Fruit fly (Drosophila melanogaster) whole organism, embryonic: Measurements from ENCODE around the gene Sr-CIII.
A peak's percentile ranks its signal among the peaks of the same experiment; 100 is the strongest.

ENCODE experiments used
- Blimp-1 ChIP-seq: fragments of 200-800 bp; sonication (Bioruptor generic); optimal IDR thresholded peaks from 3 replicates; lab custom pipeline; 2018; ENCODE audit warnings: missing biosample characterization, missing genetic modification characterization, mild to moderate bottlenecking, moderate library complexity, missing genetic modification reagents
- C15 ChIP-seq: fragments of 200-800 bp; sonication (Bioruptor generic); IDR thresholded peaks from 3 replicates; pipeline ENCODE4 v1.3.6; 2022; ENCODE audit warnings: missing biosample characterization, missing genetic modification characterization
- CG10321 ChIP-seq: fragments of 200-800 bp; sonication (Bioruptor generic); IDR thresholded peaks from 2 replicates; pipeline ENCODE4 v1.3.6; 2022; ENCODE audit warnings: missing biosample characterization, missing genetic modification characterization
- CG10462 ChIP-seq: fragments of 200-800 bp; sonication (Bioruptor generic); optimal IDR thresholded peaks from 2 replicates; lab custom pipeline; 2016; ENCODE audit warnings: missing biosample characterization, missing genetic modification characterization
- CG10979 ChIP-seq: fragments of 200-800 bp; sonication (Bioruptor generic); optimal IDR thresholded peaks from 2 replicates; lab custom pipeline; 2018; ENCODE audit warnings: missing biosample characterization, mild to moderate bottlenecking, missing genetic modification characterization, moderate library complexity
- CG11093 ChIP-seq: fragments of 200-800 bp; sonication (Bioruptor generic); IDR thresholded peaks from 3 replicates; pipeline ENCODE4 v1.3.6; 2022; ENCODE audit warnings: missing biosample characterization, missing genetic modification characterization
- CG11696 ChIP-seq: fragments of 200-800 bp; sonication (Bioruptor generic); IDR thresholded peaks from 2 replicates; pipeline ENCODE4 v1.3.6; 2022; ENCODE audit warnings: missing biosample characterization, missing genetic modification characterization
- CG12104 ChIP-seq: fragments of 200-800 bp; sonication (Bioruptor generic); optimal IDR thresholded peaks from 3 replicates; lab custom pipeline; 2016; ENCODE audit warnings: missing biosample characterization, missing genetic modification characterization
- CG1603 ChIP-seq: fragments of 200-800 bp; sonication (Bioruptor generic); optimal IDR thresholded peaks from 2 replicates; lab custom pipeline; 2019; ENCODE audit warnings: missing biosample characterization, mild to moderate bottlenecking, missing genetic modification characterization, moderate library complexity
- CG17186 ChIP-seq: fragments of 200-800 bp; sonication (Bioruptor generic); optimal IDR thresholded peaks from 3 replicates; lab custom pipeline; 2017; ENCODE audit warnings: missing biosample characterization, missing genetic modification reagents, missing genetic modification characterization
- CG17328 ChIP-seq: fragments of 200-800 bp; sonication (Bioruptor generic); IDR thresholded peaks from 2 replicates; pipeline ENCODE4 v1.3.6; 2022; ENCODE audit warnings: missing biosample characterization, missing genetic modification characterization
- CG17568 ChIP-seq: fragments of 200-800 bp; sonication (Bioruptor generic); optimal IDR thresholded peaks from 2 replicates; lab custom pipeline; 2018; ENCODE audit warnings: missing biosample characterization, mild to moderate bottlenecking, missing genetic modification characterization, moderate library complexity
- CG18262 ChIP-seq: fragments of 200-800 bp; optimal IDR thresholded peaks from 3 replicates; lab custom pipeline; 2019; ENCODE audit warnings: missing biosample characterization, mild to moderate bottlenecking, missing genetic modification characterization, moderate library complexity
- CG18599 ChIP-seq: fragments of 200-800 bp; sonication (Bioruptor generic); optimal IDR thresholded peaks from 3 replicates; lab custom pipeline; 2017; ENCODE audit warnings: missing biosample characterization, missing genetic modification characterization, mild to moderate bottlenecking, moderate library complexity, missing genetic modification reagents
- CG30403 ChIP-seq: fragments of 200-800 bp; sonication (Bioruptor generic); optimal IDR thresholded peaks from 3 replicates; lab custom pipeline; 2016; ENCODE audit warnings: missing biosample characterization, missing genetic modification characterization
- CG6689 ChIP-seq: fragments of 200-800 bp; sonication (Bioruptor generic); IDR thresholded peaks from 2 replicates; pipeline ENCODE4 v1.3.6; 2022; ENCODE audit warnings: missing biosample characterization, missing genetic modification characterization
- CG8290 ChIP-seq, 3 experiments: fragments of 200-800 bp; sonication (Bioruptor generic); optimal IDR thresholded peaks; 2 replicates each; lab custom pipeline; 2016 to 2019; ENCODE audit warnings: missing biosample characterization in 3 of 3, missing genetic modification characterization in 3 of 3, mild to moderate bottlenecking in 2 of 3, moderate library complexity in 1 of 3
- CG8924 ChIP-seq: fragments of 200-800 bp; optimal IDR thresholded peaks from 3 replicates; lab custom pipeline; 2019; ENCODE audit warnings: missing biosample characterization, mild to moderate bottlenecking, missing genetic modification characterization, moderate library complexity
- CrebB ChIP-seq: fragments of 200-800 bp; sonication (Bioruptor generic); optimal IDR thresholded peaks from 3 replicates; lab custom pipeline; 2018; ENCODE audit warnings: missing biosample characterization, mild to moderate bottlenecking, missing genetic modification characterization
- Dek ChIP-seq: fragments of 200-800 bp; sonication (Bioruptor generic); optimal IDR thresholded peaks from 3 replicates; lab custom pipeline; 2019; ENCODE audit warnings: missing biosample characterization, mild to moderate bottlenecking, missing genetic modification characterization, moderate library complexity
- Drgx ChIP-seq: fragments of 200-800 bp; sonication (Bioruptor generic); IDR thresholded peaks from 2 replicates; pipeline ENCODE4 v1.3.6; 2022; ENCODE audit warnings: missing biosample characterization, missing genetic modification characterization
- Ets65A ChIP-seq: fragments of 200-800 bp; sonication (Bioruptor generic); peaks from one replicate; lab custom pipeline; 2016; ENCODE audit warnings: missing biosample characterization, missing genetic modification characterization
- HHEX ChIP-seq: fragments of 200-800 bp; sonication (Bioruptor generic); optimal IDR thresholded peaks from 3 replicates; lab custom pipeline; 2017; ENCODE audit warnings: missing biosample characterization, mild to moderate bottlenecking, missing genetic modification characterization, missing genetic modification reagents
- HLH54F ChIP-seq: fragments of 200-800 bp; sonication (Bioruptor generic); optimal IDR thresholded peaks from 3 replicates; lab custom pipeline; 2016; ENCODE audit warnings: missing biosample characterization, missing genetic modification characterization
- Hmr ChIP-seq: fragments of 200-800 bp; sonication (Bioruptor generic); optimal IDR thresholded peaks from 3 replicates; lab custom pipeline; 2017; ENCODE audit warnings: mild to moderate bottlenecking, missing biosample characterization, missing genetic modification reagents, missing genetic modification characterization
- Nf-YB ChIP-seq: fragments of 200-800 bp; sonication (Bioruptor generic); optimal IDR thresholded peaks from 3 replicates; lab custom pipeline; 2019; ENCODE audit warnings: missing biosample characterization, mild to moderate bottlenecking, missing genetic modification characterization, moderate library complexity
- NfI ChIP-seq: fragments of 200-800 bp; sonication (Bioruptor generic); optimal IDR thresholded peaks from 3 replicates; lab custom pipeline; 2018; ENCODE audit warnings: missing biosample characterization, mild to moderate bottlenecking, missing genetic modification characterization, moderate library complexity
- Pdp1 ChIP-seq, 2 experiments: fragments of 200-800 bp; sonication (Bioruptor generic); optimal IDR thresholded peaks; 3 replicates each; lab custom pipeline; 2016; ENCODE audit warnings: missing biosample characterization in 2 of 2, missing genetic modification characterization in 2 of 2, mild to moderate bottlenecking in 1 of 2, moderate library complexity in 1 of 2
- Sox102F ChIP-seq: fragments of 200-800 bp; sonication (Bioruptor generic); optimal IDR thresholded peaks from 2 replicates; lab custom pipeline; 2018; ENCODE audit warnings: missing biosample characterization, mild to moderate bottlenecking, missing genetic modification characterization, moderate library complexity
- ara ChIP-seq: fragments of 200-800 bp; sonication (Bioruptor generic); IDR thresholded peaks from 2 replicates; pipeline ENCODE4 v1.3.6; 2022; ENCODE audit warnings: missing biosample characterization, missing genetic modification characterization
- br ChIP-seq: fragments of >200 bp; optimal IDR thresholded peaks from 2 replicates; lab custom pipeline; 2017
- chm ChIP-seq: fragments of 200-800 bp; sonication (Bioruptor generic); IDR thresholded peaks from 2 replicates; pipeline ENCODE4 v1.3.6; 2022; ENCODE audit warnings: missing biosample characterization, missing genetic modification characterization
- corto ChIP-seq: fragments of 200-800 bp; sonication (Bioruptor generic); optimal IDR thresholded peaks from 2 replicates; lab custom pipeline; 2016; ENCODE audit warnings: missing biosample characterization, mild to moderate bottlenecking, missing genetic modification characterization, moderate library complexity
- exex ChIP-seq: fragments of 200-800 bp; sonication (Bioruptor generic); optimal IDR thresholded peaks from 4 replicates; lab custom pipeline; 2018; ENCODE audit warnings: missing biosample characterization, mild to moderate bottlenecking, missing genetic modification characterization, moderate library complexity
- fd3F ChIP-seq: fragments of 200-800 bp; sonication (Bioruptor generic); optimal IDR thresholded peaks from 2 replicates; lab custom pipeline; 2018; ENCODE audit warnings: missing biosample characterization, mild to moderate bottlenecking, missing genetic modification characterization, moderate library complexity
- gce ChIP-seq: fragments of 200-800 bp; sonication (Bioruptor generic); IDR thresholded peaks from 3 replicates; pipeline ENCODE4 v1.3.6; 2022; ENCODE audit warnings: missing biosample characterization, missing genetic modification characterization
- h ChIP-seq: fragments of >200 bp; optimal IDR thresholded peaks from 2 replicates; lab custom pipeline; 2017
- hth ChIP-seq: fragments of >200 bp; optimal IDR thresholded peaks from 2 replicates; lab custom pipeline; 2017; ENCODE audit warnings: inconsistent platforms
- lola ChIP-seq, 3 experiments: fragments of >200 bp in 2 of 3; fragments of 200-800 bp in 1 of 3; sonication (Bioruptor generic) in 1 of 3; optimal IDR thresholded peaks; 2 replicates each; lab custom pipeline; 2017 to 2019; ENCODE audit warnings: missing biosample characterization in 3 of 3, missing genetic modification characterization in 3 of 3, mild to moderate bottlenecking in 1 of 3, moderate library complexity in 1 of 3
- nom ChIP-seq: fragments of 200-800 bp; sonication (Bioruptor generic); optimal IDR thresholded peaks from 2 replicates; lab custom pipeline; 2017; ENCODE audit warnings: missing biosample characterization, missing genetic modification characterization, mild to moderate bottlenecking, moderate library complexity, missing genetic modification reagents
- sens ChIP-seq: fragments of 200-800 bp; sonication (Bioruptor generic); peaks from one replicate; lab custom pipeline; 2016; ENCODE audit warnings: missing biosample characterization, missing genetic modification characterization
- seq ChIP-seq: fragments of 200-800 bp; sonication (Bioruptor generic); IDR thresholded peaks from 2 replicates; pipeline ENCODE4 v1.3.6; 2022; ENCODE audit warnings: missing biosample characterization, missing genetic modification characterization
- sim ChIP-seq: fragments of 200-800 bp; sonication (Bioruptor generic); IDR thresholded peaks from 2 replicates; pipeline ENCODE4 v1.3.6; 2022; ENCODE audit warnings: missing biosample characterization, missing genetic modification characterization
- slou ChIP-seq: fragments of 200-800 bp; sonication (Bioruptor generic); optimal IDR thresholded peaks from 3 replicates; lab custom pipeline; 2016; ENCODE audit warnings: missing biosample characterization, missing genetic modification characterization
- ssp ChIP-seq: fragments of 200-800 bp; sonication (Bioruptor generic); IDR thresholded peaks from 2 replicates; pipeline ENCODE4 v1.3.6; 2022; ENCODE audit warnings: missing biosample characterization, missing genetic modification characterization
- stc ChIP-seq: fragments of 200-800 bp; sonication (Bioruptor generic); IDR thresholded peaks from 2 replicates; pipeline ENCODE4 v1.3.6; 2022; ENCODE audit warnings: missing biosample characterization, missing genetic modification characterization
- stwl ChIP-seq: fragments of 200-800 bp; sonication (Bioruptor generic); optimal IDR thresholded peaks from 3 replicates; lab custom pipeline; 2018; ENCODE audit warnings: missing biosample characterization, mild to moderate bottlenecking, missing genetic modification characterization, moderate library complexity
- sug ChIP-seq: fragments of 200-800 bp; optimal IDR thresholded peaks from 2 replicates; lab custom pipeline; 2019; ENCODE audit warnings: missing biosample characterization, mild to moderate bottlenecking, missing genetic modification characterization, moderate library complexity
- tap ChIP-seq: fragments of 200-800 bp; optimal IDR thresholded peaks from 3 replicates; lab custom pipeline; 2019; ENCODE audit warnings: missing biosample characterization, mild to moderate bottlenecking, missing genetic modification characterization, moderate library complexity
- tgo ChIP-seq: fragments of 200-800 bp; sonication (Bioruptor generic); IDR thresholded peaks from 3 replicates; pipeline ENCODE4 v1.3.6; 2022; ENCODE audit warnings: missing biosample characterization, missing genetic modification characterization
- toy ChIP-seq: fragments of 200-800 bp; sonication (Bioruptor generic); IDR thresholded peaks from 2 replicates; pipeline ENCODE4 v1.3.6; 2022; ENCODE audit warnings: missing biosample characterization, missing genetic modification characterization
- vfl ChIP-seq: fragments of 200-800 bp; sonication (Bioruptor generic); optimal IDR thresholded peaks from 2 replicates; lab custom pipeline; 2016; ENCODE audit warnings: missing biosample characterization, missing genetic modification characterization

Gene Sr-CIII

dm6 chr2L:4071558-4071957 lies 48.6 kb upstream of the Sr-CIII start (continued):
- TF ChIP-seq CG12104 (no peak), tgo (GFP tag; lab: Robert Waterston, UW) (no peak), Blimp-1 (GFP tag; lab: Kevin White, UChicago) (peak; percentile 10), slou (GFP tag; lab: Kevin White, UChicago) (no peak), CG17186 (GFP tag; lab: Kevin White, UChicago) (no peak), chm (GFP tag; lab: Robert Waterston, UW) (0 out of 2 replicates have a peak, but pooled peaks have one; percentile 26), sens (peak; percentile 74), C15 (GFP tag; lab: Robert Waterston, UW) (no peak), exex (tag; lab: Kevin White, UChicago) (no peak), CG11093 (no peak), sug (tag; lab: Kevin White, UChicago) (no peak), hth (lab: Kevin White, UChicago) (no peak), fd3F (GFP tag; lab: Kevin White, UChicago) (no peak), CG8290 (GFP tag; optimal IDR thresholded peaks at IDR 0.05; lab: Kevin White, UChicago) (no peak), CG8290 (tag; optimal IDR thresholded peaks at IDR 0.05; lab: Kevin White, UChicago) (no peak), lola (GFP tag; optimal IDR thresholded peaks at IDR 0.05; lab: Kevin White, UChicago) (no peak), CG10462 (GFP tag; lab: Kevin White, UChicago) (no peak), Drgx (GFP tag; lab: Robert Waterston, UW) (peak; percentile 51), br (lab: Kevin White, UChicago) (no peak), Nf-YB (GFP tag; lab: Kevin White, UChicago) (no peak), gce (GFP tag; lab: Robert Waterston, UW) (no peak), CG10321 (GFP tag; lab: Robert Waterston, UW) (no peak), tap (tag; lab: Kevin White, UChicago) (no peak)

dm6 chr2L:4075783-4076182 lies 44.4 kb upstream of the Sr-CIII start:
- no peak for TF ChIP-seq corto
- TF ChIP-seq CG30403 (GFP tag; lab: Kevin White, UChicago), result peak; percentile 6
- TF ChIP-seq stwl (tag; lab: Kevin White, UChicago), result peak; percentile 10
- no peak for TF ChIP-seq h (lab: Kevin White, UChicago)
- no peak for TF ChIP-seq HLH54F (GFP tag; lab: Kevin White, UChicago)
- TF ChIP-seq CG17328 (GFP tag; lab: Robert Waterston, UW), result peak; percentile 41; the same call in 1 of the 2 replicates
- TF ChIP-seq stc (GFP tag; lab: Robert Waterston, UW), result 0 out of 2 replicates have a peak, but pooled peaks have one; percentile 13
- peak; percentile 94 for TF ChIP-seq Ets65A (GFP tag; lab: Kevin White, UChicago)
- TF ChIP-seq NfI, result no peak
- TF ChIP-seq CG11696, result no peak
- TF ChIP-seq CG18262 (tag; lab: Kevin White, UChicago), result no peak
- no peak for TF ChIP-seq ara
- TF ChIP-seq CG17568 (GFP tag; lab: Kevin White, UChicago), result no peak
- no peak for TF ChIP-seq CrebB
- no peak for TF ChIP-seq Pdp1 (GFP tag; optimal IDR thresholded peaks at IDR 0.05; lab: Kevin White, UChicago)
- TF ChIP-seq CG10979 (tag; lab: Kevin White, UChicago), result peak; percentile 8
- TF ChIP-seq sim (GFP tag; lab: Robert Waterston, UW), result no peak
- no peak for TF ChIP-seq seq
- TF ChIP-seq toy (GFP tag; lab: Robert Waterston, UW), result no peak
- no peak for TF ChIP-seq CG8924 (tag; lab: Kevin White, UChicago)
- no peak for TF ChIP-seq HHEX (GFP tag; lab: Kevin White, UChicago)
- TF ChIP-seq CG6689, result no peak
- TF ChIP-seq nom, result no peak
- TF ChIP-seq Sox102F (GFP tag; lab: Kevin White, UChicago), result peak; percentile 55
- peak; percentile 30 for TF ChIP-seq Hmr (GFP tag; lab: Kevin White, UChicago)
- no peak for TF ChIP-seq CG18599 (GFP tag; lab: Kevin White, UChicago)
- TF ChIP-seq Dek, result no peak
- no peak for TF ChIP-seq vfl (GFP tag; lab: Kevin White, UChicago)
- peak; percentile 25 for TF ChIP-seq CG1603 (tag; lab: Kevin White, UChicago)
- TF ChIP-seq ssp, result 0 out of 2 replicates have a peak, but pooled peaks have one; percentile 7
